Worm (Caenorhabditis elegans): ENCODE measurements around the gene abu-4.

DNA sequence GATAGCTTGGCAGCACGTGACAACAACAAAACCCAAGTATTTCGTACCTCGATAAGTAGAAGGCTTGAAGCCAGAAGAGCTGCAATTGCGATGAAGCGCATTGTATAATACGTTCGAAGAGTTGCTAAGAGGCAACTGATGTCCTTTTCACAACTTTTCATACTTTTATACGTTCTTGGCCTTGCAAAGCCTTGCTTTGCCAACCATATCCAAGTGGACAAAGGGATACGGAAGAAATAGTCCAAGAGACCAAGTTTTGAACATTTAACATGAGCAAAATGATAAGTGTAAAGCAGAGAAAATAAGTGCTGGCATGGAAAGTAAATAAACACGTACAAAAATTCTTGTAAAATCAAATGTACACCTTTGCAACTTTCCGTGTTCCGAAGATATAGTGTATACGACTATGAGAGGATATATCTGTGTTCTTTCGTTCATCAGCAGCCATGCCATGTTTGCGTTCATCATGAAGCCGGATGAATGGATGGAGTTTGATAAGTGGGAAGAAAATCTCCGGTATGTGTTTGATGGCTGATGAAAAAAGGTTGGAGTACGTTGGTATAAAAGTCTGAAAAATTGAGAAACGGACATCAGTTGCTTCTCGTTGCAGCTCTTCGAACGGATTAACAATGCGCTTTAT is at the start of gene abu-4, which contains the start of gene Y5H2A.4:
- TF ChIP-seq aly-2 (tag; optimal IDR thresholded peaks at IDR 0.05) (no peak), mdl-1 (tag; optimal IDR thresholded peaks at IDR 0.05) (no peak), vab-15 (tag; optimal IDR thresholded peaks at IDR 0.05) (no peak), skn-1 (tag; optimal IDR thresholded peaks at IDR 0.05) (no peak), unc-30 (tag; optimal IDR thresholded peaks at IDR 0.05) (no peak), mep-1 (tag; optimal IDR thresholded peaks at IDR 0.05) (no peak), ama-1 (optimal IDR thresholded peaks at IDR 0.05) (no peak), nhr-19 (GFP tag; conservative IDR thresholded peaks at IDR 0.05) (no peak), efl-1 (optimal IDR thresholded peaks at IDR 0.05) (no peak), efl-1 (GFP tag; optimal IDR thresholded peaks at IDR 0.05 in 1 of 2) (no peak), ztf-11 (tag; optimal IDR thresholded peaks at IDR 0.05) (no peak), nhr-77 (tag; optimal IDR thresholded peaks at IDR 0.05) (no peak), nhr-11 (tag; optimal IDR thresholded peaks at IDR 0.05) (no peak), egl-27 (tag; optimal IDR thresholded peaks at IDR 0.05) (no peak), fos-1 (tag; optimal IDR thresholded peaks at IDR 0.05) (no peak)

Data from whole organism, L1 larva.